Worm (Caenorhabditis elegans): Measurements from ENCODE around the gene srz-14.

DNA sequence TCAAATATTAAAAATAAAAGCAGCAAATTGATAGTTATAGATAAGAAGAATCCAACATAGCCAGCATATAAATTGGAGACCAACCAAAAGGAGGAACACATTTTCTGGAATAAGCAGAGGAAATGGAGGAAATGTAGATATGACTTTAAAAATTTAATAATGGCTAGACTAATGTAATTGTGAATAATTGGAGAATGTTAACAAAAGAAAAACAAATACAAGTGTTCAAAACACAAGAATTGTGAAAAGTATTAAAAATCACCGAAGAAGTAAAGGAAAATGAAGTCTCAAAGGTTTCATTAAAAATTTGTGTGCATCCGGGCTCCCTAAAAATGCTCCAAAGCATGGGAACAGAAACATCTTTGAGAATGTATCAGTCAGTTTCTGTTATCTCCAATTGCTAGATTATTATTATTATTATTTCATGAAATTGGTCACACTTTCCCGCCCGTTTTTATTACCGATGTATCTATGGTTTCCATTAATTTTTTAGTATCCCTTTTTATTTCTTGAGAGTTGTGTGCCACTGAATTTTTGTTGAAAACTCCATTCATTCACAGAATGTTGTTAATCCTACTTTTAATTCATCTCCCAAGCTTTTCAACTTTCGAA lies 21.2 kb upstream of the srz-14 start, which contains the start of the genes str-109 and F10A3.11:
- TF ChIP-seq ztf-11 (tag; optimal IDR thresholded peaks at IDR 0.05) (no peak), lin-35 (GFP tag; optimal IDR thresholded peaks at IDR 0.05) (no peak), sox-4 (tag; optimal IDR thresholded peaks at IDR 0.05) (no peak), lir-3 (tag; optimal IDR thresholded peaks at IDR 0.05; ENCODE audit: poor library complexity) (no peak), nhr-28 (tag; optimal IDR thresholded peaks at IDR 0.05) (no peak), lsy-2 (tag; optimal IDR thresholded peaks at IDR 0.05) (no peak), ets-5 (GFP tag; IDR thresholded peaks at IDR 0.05) (no peak), jun-1 (tag; optimal IDR thresholded peaks at IDR 0.05) (no peak)

Data from whole organism, L1 larva.